Fruit fly (Drosophila melanogaster) whole organism, prepupa: Measurements from ENCODE around the gene CG14841.

Source experiments
- CG10631 ChIP-seq: fragments of 200-800 bp; sonication (Bioruptor generic); optimal IDR thresholded peaks from 2 replicates; lab custom pipeline; 2016; ENCODE audit warnings: missing biosample characterization, missing genetic modification characterization
- CG10669 ChIP-seq: fragments of 200-800 bp; sonication (Bioruptor generic); optimal IDR thresholded peaks from 3 replicates; lab custom pipeline; 2018; ENCODE audit warnings: missing biosample characterization, mild to moderate bottlenecking, missing genetic modification characterization, moderate library complexity
- CG11294 ChIP-seq: fragments of 200-800 bp; sonication (Bioruptor generic); IDR thresholded peaks from 2 replicates; pipeline ENCODE4 v1.3.6; 2022; ENCODE audit warnings: missing biosample characterization, missing genetic modification characterization
- CG11902 ChIP-seq: fragments of 200-800 bp; sonication (Bioruptor generic); optimal IDR thresholded peaks from 3 replicates; lab custom pipeline; 2016; ENCODE audit warnings: missing biosample characterization, missing genetic modification characterization
- CG15336 ChIP-seq: fragments of 200-800 bp; sonication (Bioruptor generic); IDR thresholded peaks from 2 replicates; pipeline ENCODE4 v1.3.6; 2022; ENCODE audit warnings: missing biosample characterization, missing genetic modification characterization
- CG1621 ChIP-seq: fragments of 200-800 bp; sonication (Bioruptor generic); optimal IDR thresholded peaks from 3 replicates; lab custom pipeline; 2018; ENCODE audit warnings: missing biosample characterization, mild to moderate bottlenecking, missing genetic modification characterization
- CG16779 ChIP-seq: fragments of 200-800 bp; sonication (Bioruptor generic); optimal IDR thresholded peaks from 3 replicates; lab custom pipeline; 2017; ENCODE audit warnings: missing biosample characterization, mild to moderate bottlenecking, missing genetic modification characterization
- CG3032 ChIP-seq: fragments of 200-800 bp; optimal IDR thresholded peaks from 2 replicates; lab custom pipeline; 2019; ENCODE audit warnings: missing biosample characterization, mild to moderate bottlenecking, missing genetic modification characterization, moderate library complexity
- CG31627 ChIP-seq: fragments of 200-800 bp; sonication (Bioruptor generic); optimal IDR thresholded peaks from 3 replicates; lab custom pipeline; 2016; ENCODE audit warnings: missing biosample characterization, missing genetic modification characterization
- CG3919 ChIP-seq: fragments of 200-800 bp; sonication (Bioruptor generic); optimal IDR thresholded peaks from 3 replicates; lab custom pipeline; 2016; ENCODE audit warnings: missing biosample characterization, missing genetic modification characterization
- CG6163 ChIP-seq: fragments of 200-800 bp; sonication (Bioruptor generic); IDR thresholded peaks from 3 replicates; pipeline ENCODE4 v1.3.6; 2022; ENCODE audit warnings: missing biosample characterization, missing genetic modification characterization
- CG6808 ChIP-seq: fragments of 200-800 bp; sonication (Bioruptor generic); optimal IDR thresholded peaks from 3 replicates; lab custom pipeline; 2017; ENCODE audit warnings: missing biosample characterization, missing genetic modification characterization, mild to moderate bottlenecking, moderate library complexity, missing genetic modification reagents
- CG6854 ChIP-seq: fragments of 200-800 bp; sonication (Bioruptor generic); optimal IDR thresholded peaks from 2 replicates; lab custom pipeline; 2017; ENCODE audit warnings: missing biosample characterization, mild to moderate bottlenecking, missing genetic modification characterization
- CG7368 ChIP-seq: fragments of 200-800 bp; sonication (Bioruptor generic); optimal IDR thresholded peaks from 3 replicates; lab custom pipeline; 2016; ENCODE audit warnings: missing biosample characterization, missing genetic modification characterization
- CG8119 ChIP-seq: fragments of 200-800 bp; sonication (Bioruptor generic); IDR thresholded peaks from 3 replicates; pipeline ENCODE4 v1.3.6; 2022; ENCODE audit warnings: missing biosample characterization, missing genetic modification characterization
- CG8319 ChIP-seq: fragments of 200-800 bp; sonication (Bioruptor generic); optimal IDR thresholded peaks from 3 replicates; lab custom pipeline; 2016; ENCODE audit warnings: missing biosample characterization, missing genetic modification characterization
- CG8632 ChIP-seq: fragments of 200-800 bp; sonication (Bioruptor generic); optimal IDR thresholded peaks from 3 replicates; lab custom pipeline; 2016; ENCODE audit warnings: missing biosample characterization, missing genetic modification characterization
- CG9139 ChIP-seq: fragments of 200-800 bp; sonication (Bioruptor generic); optimal IDR thresholded peaks from 3 replicates; lab custom pipeline; 2017; ENCODE audit warnings: missing biosample characterization, mild to moderate bottlenecking, missing genetic modification characterization
- Eip75B ChIP-seq: fragments of 200-800 bp; sonication (Bioruptor generic); optimal IDR thresholded peaks from 3 replicates; lab custom pipeline; 2016; ENCODE audit warnings: missing biosample characterization, missing genetic modification characterization
- Eip78C ChIP-seq: fragments of 200-800 bp; sonication (Bioruptor generic); peaks from one replicate; lab custom pipeline; 2016; ENCODE audit warnings: missing biosample characterization, missing genetic modification characterization
- Eip93F ChIP-seq: fragments of 200-800 bp; sonication (Bioruptor generic); optimal IDR thresholded peaks from 2 replicates; lab custom pipeline; 2016; ENCODE audit warnings: missing biosample characterization, mild to moderate bottlenecking, missing genetic modification characterization
- Ets21C ChIP-seq: fragments of 200-800 bp; sonication (Bioruptor generic); optimal IDR thresholded peaks from 3 replicates; lab custom pipeline; 2016; ENCODE audit warnings: missing biosample characterization, missing genetic modification characterization
- Gug ChIP-seq: fragments of 200-800 bp; sonication (Bioruptor generic); IDR thresholded peaks from 2 replicates; pipeline ENCODE4 v1.3.6; 2022; ENCODE audit warnings: missing biosample characterization, missing genetic modification characterization
- Hr38 ChIP-seq: sonication (Bioruptor generic); optimal IDR thresholded peaks from 2 replicates; lab custom pipeline; 2016; ENCODE audit warnings: missing biosample characterization, missing genetic modification characterization
- Hr4 ChIP-seq: fragments of 200-800 bp; sonication (Bioruptor generic); optimal IDR thresholded peaks from 3 replicates; lab custom pipeline; 2016; ENCODE audit warnings: missing biosample characterization, missing genetic modification characterization
- Met ChIP-seq: fragments of 200-800 bp; sonication (Bioruptor generic); optimal IDR thresholded peaks from 3 replicates; lab custom pipeline; 2016; ENCODE audit warnings: missing biosample characterization, missing genetic modification characterization
- OdsH ChIP-seq: fragments of 200-800 bp; sonication (Bioruptor generic); optimal IDR thresholded peaks from 3 replicates; lab custom pipeline; 2016; ENCODE audit warnings: missing biosample characterization, missing genetic modification characterization
- Smox ChIP-seq: fragments of 200-800 bp; sonication (Bioruptor generic); optimal IDR thresholded peaks from 3 replicates; lab custom pipeline; 2016; ENCODE audit warnings: missing biosample characterization, missing genetic modification characterization
- Sox102F ChIP-seq: fragments of 200-800 bp; sonication (Bioruptor generic); optimal IDR thresholded peaks from 2 replicates; lab custom pipeline; 2016; ENCODE audit warnings: missing biosample characterization, mild to moderate bottlenecking, missing genetic modification characterization
- Sox14 ChIP-seq: fragments of 200-800 bp; sonication (Bioruptor generic); optimal IDR thresholded peaks from 3 replicates; lab custom pipeline; 2016; ENCODE audit warnings: missing biosample characterization, missing genetic modification characterization
- Sox15 ChIP-seq: fragments of 200-800 bp; sonication (Bioruptor generic); optimal IDR thresholded peaks from 3 replicates; lab custom pipeline; 2016; ENCODE audit warnings: missing biosample characterization, missing genetic modification characterization
- achi ChIP-seq: fragments of 200-800 bp; sonication (Bioruptor generic); optimal IDR thresholded peaks from 3 replicates; lab custom pipeline; 2016; ENCODE audit warnings: missing biosample characterization, missing genetic modification characterization
- acj6 ChIP-seq: fragments of 200-800 bp; sonication (Bioruptor generic); optimal IDR thresholded peaks from 3 replicates; lab custom pipeline; 2016; ENCODE audit warnings: missing biosample characterization, missing genetic modification characterization
- cyc ChIP-seq: fragments of 200-800 bp; sonication (Bioruptor generic); optimal IDR thresholded peaks from 3 replicates; lab custom pipeline; 2016; ENCODE audit warnings: missing biosample characterization, missing genetic modification characterization
- dac ChIP-seq: fragments of 200-800 bp; sonication (Bioruptor generic); optimal IDR thresholded peaks from 2 replicates; lab custom pipeline; 2017; ENCODE audit warnings: missing biosample characterization, mild to moderate bottlenecking, missing genetic modification characterization
- dsx ChIP-seq: fragments of 200-800 bp; optimal IDR thresholded peaks from 3 replicates; lab custom pipeline; 2019; ENCODE audit warnings: missing biosample characterization, mild to moderate bottlenecking, missing genetic modification characterization, moderate library complexity; ENCODE audit not compliant: poor library complexity, severe bottlenecking
- eg ChIP-seq: fragments of 200-800 bp; sonication (Bioruptor generic); IDR thresholded peaks from 3 replicates; pipeline ENCODE4 v1.3.6; 2022; ENCODE audit warnings: missing biosample characterization, missing genetic modification characterization
- esn ChIP-seq: fragments of 200-800 bp; sonication (Bioruptor generic); optimal IDR thresholded peaks from 2 replicates; lab custom pipeline; 2016; ENCODE audit warnings: missing biosample characterization, mild to moderate bottlenecking, missing genetic modification characterization, moderate library complexity
- fd59A ChIP-seq: fragments of 200-800 bp; sonication (Bioruptor generic); optimal IDR thresholded peaks from 2 replicates; lab custom pipeline; 2017; ENCODE audit warnings: missing biosample characterization, mild to moderate bottlenecking, missing genetic modification characterization, missing genetic modification reagents
- lz ChIP-seq: fragments of 200-800 bp; sonication (Bioruptor generic); optimal IDR thresholded peaks from 3 replicates; lab custom pipeline; 2016; ENCODE audit warnings: missing biosample characterization, missing genetic modification characterization
- net ChIP-seq: fragments of 200-800 bp; sonication (Bioruptor generic); optimal IDR thresholded peaks from 3 replicates; lab custom pipeline; 2016; ENCODE audit warnings: missing biosample characterization, missing genetic modification characterization
- pdm3 ChIP-seq: fragments of 200-800 bp; sonication (Bioruptor generic); optimal IDR thresholded peaks from 3 replicates; lab custom pipeline; 2016; ENCODE audit warnings: missing biosample characterization, missing genetic modification characterization
- salr ChIP-seq, 2 experiments: fragments of 200-800 bp; sonication (Bioruptor generic); optimal IDR thresholded peaks; 3 replicates each; lab custom pipeline; 2016 to 2018; ENCODE audit warnings: missing biosample characterization in 2 of 2, missing genetic modification characterization in 2 of 2, mild to moderate bottlenecking in 1 of 2
- ss ChIP-seq, 2 experiments: fragments of 200-800 bp; sonication (Bioruptor generic); optimal IDR thresholded peaks; 2 replicates in 1 of 2; 3 replicates in 1 of 2; lab custom pipeline; 2017 to 2018; ENCODE audit warnings: mild to moderate bottlenecking in 2 of 2, missing biosample characterization in 2 of 2, missing genetic modification characterization in 2 of 2, moderate library complexity in 1 of 2
- topi ChIP-seq: fragments of 200-800 bp; sonication (Bioruptor generic); optimal IDR thresholded peaks from 3 replicates; lab custom pipeline; 2016; ENCODE audit warnings: missing biosample characterization, missing genetic modification characterization
- vri ChIP-seq: fragments of 200-800 bp; sonication (Bioruptor generic); optimal IDR thresholded peaks from 3 replicates; lab custom pipeline; 2016; ENCODE audit warnings: missing biosample characterization, mild to moderate bottlenecking, missing genetic modification characterization

Gene CG14841

DNA sequence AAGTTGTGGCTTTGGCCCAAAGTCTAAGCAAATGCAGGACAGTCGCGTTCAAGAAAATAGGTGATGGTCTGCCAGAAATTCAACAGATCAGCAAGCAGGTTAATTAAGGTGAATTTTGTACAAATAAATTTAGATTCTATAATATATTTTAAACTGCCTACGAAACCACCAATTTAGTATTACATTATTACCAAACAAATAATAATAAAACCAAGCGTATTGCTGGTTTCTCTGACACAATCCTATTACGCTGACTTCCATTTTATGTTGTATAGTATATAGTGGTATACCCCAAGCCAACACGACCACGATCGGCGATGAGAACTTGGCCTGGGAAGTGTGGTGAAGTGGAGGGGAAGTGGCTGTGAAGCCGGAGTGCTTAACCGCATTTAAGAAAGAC lies 29.2 kb upstream of the CG14841 start (continued):
- TF ChIP-seq eg (GFP tag; lab: Robert Waterston, UW) (peak; percentile 87), salr (GFP tag; optimal IDR thresholded peaks at IDR 0.05; lab: Kevin White, UChicago) (peak; percentile 78 to 80), lz (GFP tag; lab: Kevin White, UChicago) (peak; percentile 77), Sox15 (peak; percentile 48), CG10669 (GFP tag; lab: Kevin White, UChicago) (peak; percentile 83), CG3919 (GFP tag; lab: Kevin White, UChicago) (peak; percentile 83), esn (peak; percentile 89), CG8319 (GFP tag; lab: Kevin White, UChicago) (peak; percentile 51), Eip93F (GFP tag; lab: Kevin White, UChicago) (peak; percentile 41), net (GFP tag; lab: Kevin White, UChicago) (peak; percentile 82), Sox102F (GFP tag; lab: Kevin White, UChicago) (peak; percentile 84), Ets21C (GFP tag; lab: Kevin White, UChicago) (peak; percentile 60), CG31627 (GFP tag; lab: Kevin White, UChicago) (peak; percentile 69), Eip75B (GFP tag; lab: Kevin White, UChicago) (peak; percentile 79), CG10631 (GFP tag; lab: Kevin White, UChicago) (peak; percentile 78), Met (peak; percentile 88), achi (GFP tag; lab: Kevin White, UChicago) (peak; percentile 79), CG8119 (GFP tag; lab: Robert Waterston, UW) (peak; percentile 92), CG11294 (GFP tag; lab: Robert Waterston, UW) (peak; percentile 59), CG6163 (GFP tag; lab: Robert Waterston, UW) (peak; percentile 79; the same call in 2 of the 3 replicates), acj6 (GFP tag; lab: Kevin White, UChicago) (peak; percentile 80), dsx (peak; percentile 83), CG15336 (GFP tag; lab: Robert Waterston, UW) (peak; percentile 93), CG16779 (tag; lab: Kevin White, UChicago) (peak; percentile 77)

DNA sequence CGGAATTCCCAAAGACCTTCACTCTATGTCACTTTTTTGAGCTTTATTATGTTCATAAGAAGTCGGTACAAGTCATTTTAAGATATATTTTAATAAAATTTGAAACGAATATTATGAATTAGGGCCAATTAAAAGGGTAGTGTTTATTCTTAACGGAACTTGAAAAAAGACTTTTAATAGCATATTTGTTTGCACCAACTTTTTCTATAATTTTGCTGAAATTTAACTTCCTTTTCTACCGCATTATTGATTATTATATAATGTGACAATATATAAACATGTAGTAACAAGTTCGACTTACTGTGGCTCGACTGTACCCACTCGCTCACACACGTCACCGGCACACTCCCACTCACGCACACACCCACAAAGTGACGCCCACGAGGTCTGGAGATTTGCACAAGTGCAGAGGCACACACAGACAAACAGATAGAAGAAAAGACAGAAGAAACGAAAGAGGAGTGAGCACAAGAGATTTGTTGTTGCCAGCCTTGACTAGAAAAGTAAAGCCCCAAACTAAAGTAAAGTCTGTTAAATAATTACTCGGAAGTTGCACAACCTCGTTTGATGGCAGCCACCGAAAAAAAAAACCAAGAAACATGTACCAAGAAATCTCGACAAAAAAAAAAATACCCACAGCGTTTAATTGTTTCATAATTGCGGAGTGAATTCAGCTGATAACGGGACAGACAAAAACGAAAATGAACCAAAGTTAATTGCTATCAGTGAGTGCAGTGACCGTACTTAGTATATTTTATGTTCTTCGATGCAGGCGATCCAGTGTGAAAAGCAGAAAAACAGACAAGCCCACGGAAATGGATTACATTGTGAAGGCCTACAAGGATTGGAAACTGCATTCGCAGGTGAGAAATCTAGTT lies 28.0 kb upstream of the CG14841 start:
- peak; percentile 6 for TF ChIP-seq dsx
- TF ChIP-seq CG9139 (GFP tag; lab: Kevin White, UChicago): no peak
- TF ChIP-seq topi (GFP tag; lab: Kevin White, UChicago): peak; percentile 57
- TF ChIP-seq CG10631 (GFP tag; lab: Kevin White, UChicago): peak; percentile 44
- peak; percentile 69 for TF ChIP-seq Hr4 (GFP tag; lab: Kevin White, UChicago)
- TF ChIP-seq Sox102F (GFP tag; lab: Kevin White, UChicago): peak; percentile 38
- TF ChIP-seq cyc: peak; percentile 7
- TF ChIP-seq CG1621: no peak
- peak; percentile 44 for TF ChIP-seq CG8632 (GFP tag; lab: Kevin White, UChicago)
- TF ChIP-seq CG6854 (GFP tag; lab: Kevin White, UChicago): no peak
- TF ChIP-seq dac (GFP tag; lab: Kevin White, UChicago): peak; percentile 16
- TF ChIP-seq pdm3: peak; percentile 64
- TF ChIP-seq Sox14: peak; percentile 39
- TF ChIP-seq CG3032: peak; percentile 41
- peak; percentile 53 for TF ChIP-seq CG15336 (GFP tag; lab: Robert Waterston, UW)
- peak; percentile 90 for TF ChIP-seq Eip78C (GFP tag; lab: Kevin White, UChicago)
- peak; percentile 55 for TF ChIP-seq CG6163 (GFP tag; lab: Robert Waterston, UW)
- TF ChIP-seq Hr38: no peak
- peak; percentile 64 for TF ChIP-seq Eip93F (GFP tag; lab: Kevin White, UChicago)
- TF ChIP-seq CG8119 (GFP tag; lab: Robert Waterston, UW): peak; percentile 68
- TF ChIP-seq lz (GFP tag; lab: Kevin White, UChicago): peak; percentile 54
- TF ChIP-seq Smox (GFP tag; lab: Kevin White, UChicago): peak; percentile 58
- 0 out of 3 replicates have a peak, but pooled peaks have one; percentile 36 for TF ChIP-seq eg (GFP tag; lab: Robert Waterston, UW)
- no peak for TF ChIP-seq CG8319 (GFP tag; lab: Kevin White, UChicago)
- TF ChIP-seq fd59A (GFP tag; lab: Kevin White, UChicago): peak; percentile 14
- TF ChIP-seq vri (GFP tag; lab: Kevin White, UChicago): peak; percentile 82
- peak; percentile 34 for TF ChIP-seq CG6808
- TF ChIP-seq CG10669 (GFP tag; lab: Kevin White, UChicago): peak; percentile 33
- no peak for TF ChIP-seq CG7368 (GFP tag; lab: Kevin White, UChicago)
- TF ChIP-seq Gug (GFP tag; lab: Robert Waterston, UW): peak; percentile 33; the same call in 1 of the 2 replicates
- TF ChIP-seq ss (GFP tag; optimal IDR thresholded peaks at IDR 0.05; lab: Kevin White, UChicago): peak in 1 of 2 experiments; percentile 44
- TF ChIP-seq Ets21C (GFP tag; lab: Kevin White, UChicago): peak; percentile 31
- TF ChIP-seq esn: peak; percentile 65
- TF ChIP-seq OdsH (GFP tag; lab: Kevin White, UChicago): peak; percentile 61
- TF ChIP-seq CG11902 (GFP tag; lab: Kevin White, UChicago): peak; percentile 31
